Worm (Caenorhabditis elegans): Measurements from ENCODE around the gene ire-1.

DNA sequence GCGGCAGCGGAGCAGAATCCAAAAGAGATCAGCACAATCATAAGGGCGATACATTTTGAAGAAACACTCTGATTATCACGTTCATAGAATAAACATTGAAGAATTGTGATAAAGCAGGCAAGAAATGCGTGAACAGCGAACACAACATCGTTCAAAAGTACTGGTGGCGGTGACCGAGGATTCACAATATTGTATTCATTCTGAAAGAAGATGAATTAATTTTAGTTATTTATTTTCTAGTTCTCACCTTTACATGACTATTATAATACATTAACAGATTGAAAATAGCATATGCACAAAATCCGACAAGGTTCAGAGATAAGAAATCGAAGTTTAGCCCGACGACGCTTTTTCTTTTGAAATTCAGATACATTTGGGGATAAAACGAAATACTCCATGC, 11.2 kb upstream of the ire-1 start:
- TF ChIP-seq lin-13 (tag; optimal IDR thresholded peaks at IDR 0.05), result no peak
- no peak for TF ChIP-seq M03D4.4 (tag; optimal IDR thresholded peaks at IDR 0.05)
- no peak for TF ChIP-seq nhr-2 (tag; optimal IDR thresholded peaks at IDR 0.05)
- TF ChIP-seq lsy-2 (tag; optimal IDR thresholded peaks at IDR 0.05), result no peak
- no peak for TF ChIP-seq lin-32 (GFP tag; optimal IDR thresholded peaks at IDR 0.05)
- TF ChIP-seq snpc-4 (tag; optimal IDR thresholded peaks at IDR 0.05), result no peak
- no peak for TF ChIP-seq nhr-76 (tag; optimal IDR thresholded peaks at IDR 0.05)
- TF ChIP-seq nhr-12 (tag; optimal IDR thresholded peaks at IDR 0.05), result no peak
- no peak for TF ChIP-seq sptf-1 (tag; optimal IDR thresholded peaks at IDR 0.05)
- TF ChIP-seq ceh-39 (tag; optimal IDR thresholded peaks at IDR 0.05), result no peak
- TF ChIP-seq ces-1 (GFP tag; optimal IDR thresholded peaks at IDR 0.05), result no peak
- no peak for TF ChIP-seq elt-3 (tag; optimal IDR thresholded peaks at IDR 0.05)
